Worm (Caenorhabditis elegans) whole organism, mixed stage, embryonic: ENCODE data around the gene dgtr-1.
A peak's percentile ranks its signal among the peaks of the same experiment; 100 is the strongest.

Source experiments
- M03D4.4 ChIP-seq: sonication (generic microtip); optimal IDR thresholded peaks from 2 replicates; lab custom pipeline; 2017; ENCODE audit warnings: mild to moderate bottlenecking, missing genetic modification characterization, missing compliant biosample characterization
- bed-3 ChIP-seq: fragments of 200-800 bp; sonication (Bioruptor generic); optimal IDR thresholded peaks from 3 replicates; lab custom pipeline; 2018; ENCODE audit warnings: mild to moderate bottlenecking, missing genetic modification characterization, moderate library complexity, missing compliant biosample characterization
- blmp-1 ChIP-seq: fragments of 150-350 bp; optimal IDR thresholded peaks from 2 replicates; lab custom pipeline; 2014; ENCODE audit warnings: missing biosample characterization, missing genetic modification characterization
- ceh-43 ChIP-seq: fragments of 200-800 bp; sonication (Bioruptor generic); optimal IDR thresholded peaks from 2 replicates; lab custom pipeline; 2018; ENCODE audit warnings: mild to moderate bottlenecking, missing genetic modification characterization, moderate library complexity, missing compliant biosample characterization
- ceh-83 ChIP-seq: fragments of 200-800 bp; sonication (Bioruptor generic); optimal IDR thresholded peaks from 2 replicates; lab custom pipeline; 2018; ENCODE audit warnings: mild to moderate bottlenecking, missing genetic modification characterization, missing compliant biosample characterization
- ces-1 ChIP-seq: fragments of 150-350 bp; optimal IDR thresholded peaks from 2 replicates; lab custom pipeline; 2014; ENCODE audit warnings: missing biosample characterization, missing genetic modification reagents, missing genetic modification characterization
- cnd-1 ChIP-seq: fragments of 200-800 bp; sonication (Bioruptor generic); optimal IDR thresholded peaks from 2 replicates; lab custom pipeline; 2018; ENCODE audit warnings: mild to moderate bottlenecking, missing genetic modification characterization, missing compliant biosample characterization
- drap-1 ChIP-seq: fragments of 200-800 bp; sonication (Bioruptor generic); optimal IDR thresholded peaks from 3 replicates; lab custom pipeline; 2018; ENCODE audit warnings: mild to moderate bottlenecking, missing genetic modification characterization, missing compliant biosample characterization
- elt-1 ChIP-seq: sonication (generic microtip); optimal IDR thresholded peaks from 2 replicates; lab custom pipeline; 2017; ENCODE audit warnings: missing genetic modification characterization, mild to moderate bottlenecking, missing compliant biosample characterization, antibody characterized with exemption, moderate library complexity, borderline replicate concordance; ENCODE audit not compliant: insufficient read depth
- elt-3 ChIP-seq: fragments of 150-350 bp; optimal IDR thresholded peaks from 2 replicates; lab custom pipeline; 2014; ENCODE audit warnings: missing biosample characterization, missing genetic modification characterization
- ham-2 ChIP-seq: fragments of 200-800 bp; sonication (Bioruptor generic); optimal IDR thresholded peaks from 2 replicates; lab custom pipeline; 2018; ENCODE audit warnings: mild to moderate bottlenecking, missing genetic modification characterization, missing compliant biosample characterization
- hlh-1 ChIP-seq: fragments of 150-350 bp; optimal IDR thresholded peaks from 2 replicates; lab custom pipeline; 2014; ENCODE audit warnings: missing biosample characterization, missing genetic modification reagents, missing genetic modification characterization
- lin-13 ChIP-seq: fragments of 150-350 bp; optimal IDR thresholded peaks from 2 replicates; lab custom pipeline; 2014; ENCODE audit warnings: missing biosample characterization, missing genetic modification characterization
- lin-32 ChIP-seq: fragments of 200-800 bp; sonication (Bioruptor generic); optimal IDR thresholded peaks from 2 replicates; lab custom pipeline; 2018; ENCODE audit warnings: mild to moderate bottlenecking, missing genetic modification characterization, missing compliant biosample characterization
- lsy-2 ChIP-seq: fragments of 150-350 bp; optimal IDR thresholded peaks from 2 replicates; lab custom pipeline; 2014; ENCODE audit warnings: missing biosample characterization, missing genetic modification characterization
- mep-1 ChIP-seq: fragments of 150-350 bp; optimal IDR thresholded peaks from 2 replicates; lab custom pipeline; 2017; ENCODE audit warnings: missing biosample characterization, missing genetic modification reagents, missing genetic modification characterization, inconsistent platforms
- mls-2 ChIP-seq: sonication (generic microtip); optimal IDR thresholded peaks from 2 replicates; lab custom pipeline; 2016; ENCODE audit warnings: mild to moderate bottlenecking, missing genetic modification characterization, moderate library complexity, missing compliant biosample characterization
- nhr-12 ChIP-seq: fragments of 150-350 bp; optimal IDR thresholded peaks from 2 replicates; lab custom pipeline; 2014; ENCODE audit warnings: missing biosample characterization, missing genetic modification characterization
- nhr-2 ChIP-seq: fragments of 150-350 bp; optimal IDR thresholded peaks from 2 replicates; lab custom pipeline; 2014; ENCODE audit warnings: missing biosample characterization, missing genetic modification characterization
- nhr-76 ChIP-seq: sonication (generic microtip); optimal IDR thresholded peaks from 2 replicates; lab custom pipeline; 2017; ENCODE audit warnings: missing biosample characterization, missing genetic modification characterization
- pha-4 ChIP-seq: fragments of 150-350 bp; optimal IDR thresholded peaks from 2 replicates; lab custom pipeline; 2018; ENCODE audit warnings: missing biosample characterization, missing genetic modification reagents, missing genetic modification characterization
- sem-2 ChIP-seq: fragments of 200-800 bp; sonication (Bioruptor generic); optimal IDR thresholded peaks from 2 replicates; lab custom pipeline; 2018; ENCODE audit warnings: mild to moderate bottlenecking, missing genetic modification characterization, missing compliant biosample characterization
- sptf-1 ChIP-seq: sonication (generic microtip); optimal IDR thresholded peaks from 2 replicates; lab custom pipeline; 2017; ENCODE audit warnings: mild to moderate bottlenecking, missing genetic modification characterization, moderate library complexity, missing compliant biosample characterization
- tbx-8 ChIP-seq: fragments of 200-800 bp; sonication (Bioruptor generic); optimal IDR thresholded peaks from 2 replicates; lab custom pipeline; 2018; ENCODE audit warnings: mild to moderate bottlenecking, missing genetic modification characterization, moderate library complexity, missing compliant biosample characterization
- unc-120 ChIP-seq: sonication (generic microtip); optimal IDR thresholded peaks from 2 replicates; lab custom pipeline; 2017; ENCODE audit warnings: missing genetic modification characterization, missing compliant biosample characterization; ENCODE audit not compliant: poor library complexity, severe bottlenecking
- unc-39 ChIP-seq: fragments of 150-350 bp; optimal IDR thresholded peaks from 2 replicates; lab custom pipeline; 2014; ENCODE audit warnings: missing biosample characterization, missing genetic modification characterization
- unc-62 ChIP-seq: fragments of 150-350 bp; optimal IDR thresholded peaks from 2 replicates; lab custom pipeline; 2014; ENCODE audit warnings: missing biosample characterization, missing genetic modification reagents, missing genetic modification characterization
- zip-8 ChIP-seq: fragments of 150-350 bp; optimal IDR thresholded peaks from 2 replicates; lab custom pipeline; 2014; ENCODE audit warnings: missing biosample characterization, missing genetic modification characterization
- ztf-11 ChIP-seq: fragments of 150-350 bp; optimal IDR thresholded peaks from 2 replicates; lab custom pipeline; 2014; ENCODE audit warnings: missing biosample characterization, missing genetic modification characterization

Gene dgtr-1

DNA sequence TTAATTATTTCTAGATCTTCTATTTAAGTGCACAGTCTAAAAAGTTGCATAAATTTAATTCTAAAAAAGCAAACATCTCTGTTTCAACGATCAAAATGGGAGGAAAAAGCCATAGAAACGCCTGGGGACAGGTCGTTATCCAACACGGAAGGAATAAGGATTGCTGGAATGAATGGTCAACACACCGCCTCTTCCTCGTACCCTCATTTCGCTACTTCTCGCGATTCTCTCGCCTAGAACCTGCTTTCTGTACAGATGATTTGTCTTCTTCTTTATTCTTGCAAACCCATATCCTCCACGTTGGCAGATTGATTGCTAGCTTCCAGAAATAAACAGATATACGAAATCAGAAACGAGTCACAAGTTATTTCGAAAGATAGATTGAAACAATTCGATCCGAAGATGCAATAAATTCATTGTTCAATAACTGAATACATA, 18.0 kb downstream of the dgtr-1 start, which contains the start of gene dpy-11:
Gene dpy-11 (minus strand): TSS at position 354 of the 438 bp plus-strand sequence.
- no peak for TF ChIP-seq M03D4.4
- TF ChIP-seq ceh-83 (GFP tag; lab: Kevin White, UChicago), result no peak
- no peak for TF ChIP-seq blmp-1 (tag; lab: Kevin White, UChicago)
- no peak for TF ChIP-seq sptf-1
- TF ChIP-seq bed-3, result no peak

- TF ChIP-seq mep-1 (tag; lab: Kevin White, UChicago), result no peak
- TF ChIP-seq ceh-43 (GFP tag; lab: Kevin White, UChicago), result no peak
- no peak for TF ChIP-seq nhr-12 (tag; lab: Kevin White, UChicago)
- TF ChIP-seq cnd-1, result no peak
- TF ChIP-seq lin-13 (tag; lab: Kevin White, UChicago), result no peak
- TF ChIP-seq ceh-83 (GFP tag; lab: Kevin White, UChicago), result no peak
- TF ChIP-seq sem-2 (GFP tag; lab: Kevin White, UChicago), result no peak
- TF ChIP-seq M03D4.4, result no peak
- TF ChIP-seq elt-3 (tag; lab: Kevin White, UChicago), result no peak
- TF ChIP-seq pha-4 (tag; lab: Kevin White, UChicago), result no peak
- no peak for TF ChIP-seq bed-3
- TF ChIP-seq lin-32, result no peak
- no peak for TF ChIP-seq unc-39
- TF ChIP-seq ces-1 (GFP tag; lab: Kevin White, UChicago), result no peak
- no peak for TF ChIP-seq unc-62 (GFP tag; lab: Kevin White, UChicago)
- no peak for TF ChIP-seq ham-2 (GFP tag; lab: Kevin White, UChicago)
- no peak for TF ChIP-seq nhr-76 (tag; lab: Kevin White, UChicago)
- TF ChIP-seq unc-120 (tag; lab: Kevin White, UChicago), result no peak
- no peak for TF ChIP-seq blmp-1 (tag; lab: Kevin White, UChicago)
- TF ChIP-seq tbx-8 (GFP tag; lab: Kevin White, UChicago), result no peak
Measured at ce11 chrV:6515344-6515743, 18.4 kb downstream of the dgtr-1 start.

- no peak for TF ChIP-seq unc-62 (GFP tag; lab: Kevin White, UChicago)
- TF ChIP-seq ceh-43 (GFP tag; lab: Kevin White, UChicago), result no peak
Measured at ce11 chrV:6516491-6517304, 19.8 kb downstream of the dgtr-1 start, which contains the start of gene mdh-1. TSS of gene mdh-1 (minus strand) at chrV:6516526.

DNA sequence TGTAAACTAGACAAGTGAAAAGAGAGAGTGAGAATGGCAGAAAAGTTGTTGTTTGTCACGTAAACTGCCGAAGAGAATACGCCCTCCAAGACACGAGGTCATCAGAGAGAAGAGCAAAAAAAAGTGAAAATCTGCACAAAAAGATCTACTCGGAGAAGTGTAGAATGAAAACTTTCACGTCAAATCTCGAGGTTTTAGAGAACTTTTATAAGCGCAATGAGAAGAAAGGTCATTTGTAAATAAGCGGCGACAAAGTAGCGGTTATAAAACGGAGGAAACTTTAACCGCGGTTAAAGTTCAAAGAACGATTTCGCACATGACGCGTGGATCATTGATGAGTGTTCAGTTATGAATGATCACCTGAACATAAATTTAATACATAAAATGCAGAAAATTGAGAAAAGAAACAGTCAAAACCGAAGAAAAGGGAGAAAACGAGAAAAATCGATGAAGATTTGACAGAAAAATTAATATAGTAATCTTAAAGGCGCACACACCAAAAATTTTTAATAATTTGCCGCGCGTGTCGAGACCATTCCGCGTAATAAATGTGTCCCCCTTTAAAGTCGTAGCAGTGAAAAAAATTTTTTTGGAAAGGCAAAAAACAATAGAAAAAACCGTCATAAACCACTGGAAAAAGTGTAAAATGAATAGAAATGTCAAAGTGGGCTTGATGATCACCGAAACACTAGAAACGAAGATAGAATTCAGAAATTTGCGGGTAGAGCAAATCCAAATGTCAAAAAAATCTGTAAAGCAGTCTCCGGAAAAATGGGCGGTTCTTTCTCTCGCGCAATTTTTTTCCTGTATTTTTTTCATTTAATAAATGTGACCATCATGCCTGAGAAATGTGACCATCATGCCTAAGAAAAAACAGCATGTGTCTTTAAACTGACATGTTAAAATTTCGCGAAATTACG, 20.7 kb downstream of the dgtr-1 start:
- TF ChIP-seq nhr-12 (tag; lab: Kevin White, UChicago), result no peak
- no peak for TF ChIP-seq mls-2 (tag; lab: Kevin White, UChicago)
- TF ChIP-seq unc-120 (tag; lab: Kevin White, UChicago), result peak; percentile 2
- no peak for TF ChIP-seq sem-2 (GFP tag; lab: Kevin White, UChicago)
- peak; percentile 20 for TF ChIP-seq hlh-1 (tag; lab: Kevin White, UChicago)
- no peak for TF ChIP-seq lsy-2 (tag; lab: Kevin White, UChicago)
- TF ChIP-seq zip-8 (tag; lab: Kevin White, UChicago), result no peak
- TF ChIP-seq drap-1 (GFP tag; lab: Kevin White, UChicago), result no peak
- TF ChIP-seq, all 35 proteins: peak for 2

ce11 chrV:6518225-6518396, 21.2 kb downstream of the dgtr-1 start, which contains the start of gene F46E10.3:
TSS of gene F46E10.3 (plus strand) at chrV:6518297.
- TF ChIP-seq ztf-11 (tag; lab: Kevin White, UChicago) (no peak), tbx-8 (GFP tag; lab: Kevin White, UChicago) (no peak), ceh-43 (GFP tag; lab: Kevin White, UChicago) (no peak), elt-1 (tag; lab: Kevin White, UChicago) (no peak), nhr-2 (tag; lab: Kevin White, UChicago) (no peak)
